Worm (Caenorhabditis elegans) whole organism, young adult: ENCODE data around the gene oac-50.

Experiments used
- F22D6.2 ChIP-seq: sonication (generic microtip); optimal IDR thresholded peaks from 2 replicates; lab custom pipeline; 2016; ENCODE audit warnings: mild to moderate bottlenecking, missing genetic modification characterization, missing compliant biosample characterization
- F23B12.7 ChIP-seq: sonication (generic microtip); optimal IDR thresholded peaks from 2 replicates; lab custom pipeline; 2017; ENCODE audit warnings: missing genetic modification characterization, mild to moderate bottlenecking, missing compliant biosample characterization, antibody characterized with exemption, moderate library complexity; ENCODE audit not compliant: insufficient read depth
- F37B4.10 ChIP-seq: fragments of 200-800 bp; sonication (Bioruptor generic); IDR thresholded peaks from 2 replicates; pipeline ENCODE4 v1.3.6; 2022; ENCODE audit warnings: missing genetic modification characterization, missing compliant biosample characterization
- F39B2.1 ChIP-seq: fragments of 200-800 bp; sonication (Bioruptor generic); IDR thresholded peaks from 2 replicates; pipeline ENCODE4 v1.3.6; 2022; ENCODE audit warnings: missing genetic modification reagents, missing genetic modification characterization, missing compliant biosample characterization
- F52B5.7 ChIP-seq: sonication (generic microtip); optimal IDR thresholded peaks from 2 replicates; lab custom pipeline; 2016; ENCODE audit warnings: mild to moderate bottlenecking, missing genetic modification characterization, missing compliant biosample characterization
- Y53F4B.3 ChIP-seq: fragments of 200-800 bp; sonication (Bioruptor generic); IDR thresholded peaks from 2 replicates; pipeline ENCODE4 v1.3.6; 2022; ENCODE audit warnings: missing genetic modification reagents, missing genetic modification characterization, missing compliant biosample characterization
- Y53G8AR.9 ChIP-seq: fragments of 200-800 bp; sonication (Bioruptor generic); conservative IDR thresholded peaks from 2 replicates; pipeline ENCODE4 v1.3.6; 2022; ENCODE audit warnings: missing genetic modification reagents, missing genetic modification characterization, missing compliant biosample characterization
- Y56A3A.18 ChIP-seq: fragments of 200-800 bp; sonication (Bioruptor generic); IDR thresholded peaks from 2 replicates; pipeline ENCODE4 v1.3.6; 2022; ENCODE audit warnings: missing genetic modification reagents, missing genetic modification characterization, missing compliant biosample characterization
- Y95B8A.8 ChIP-seq: fragments of 200-800 bp; sonication (Bioruptor generic); IDR thresholded peaks from 2 replicates; pipeline ENCODE4 v1.3.6; 2022; ENCODE audit warnings: missing genetic modification reagents, missing genetic modification characterization, missing compliant biosample characterization
- akir-1 ChIP-seq: fragments of 200-800 bp; sonication (Bioruptor generic); optimal IDR thresholded peaks from 2 replicates; lab custom pipeline; 2018; ENCODE audit warnings: mild to moderate bottlenecking, missing genetic modification characterization, moderate library complexity, missing compliant biosample characterization
- aptf-3 ChIP-seq: fragments of 200-800 bp; sonication (Bioruptor generic); IDR thresholded peaks from 2 replicates; pipeline ENCODE4 v1.3.6; 2022; ENCODE audit warnings: missing genetic modification characterization, missing compliant biosample characterization
- attf-6 ChIP-seq: fragments of 200-800 bp; sonication (Bioruptor generic); IDR thresholded peaks from 2 replicates; pipeline ENCODE4 v1.3.6; 2022; ENCODE audit warnings: missing genetic modification reagents, missing genetic modification characterization, missing compliant biosample characterization
- bed-1 ChIP-seq: fragments of 200-800 bp; sonication (Bioruptor generic); IDR thresholded peaks from 2 replicates; pipeline ENCODE4 v1.3.6; 2022; ENCODE audit warnings: missing genetic modification reagents, missing genetic modification characterization, missing compliant biosample characterization
- cebp-1 ChIP-seq, 2 experiments: fragments of 200-800 bp in 1 of 2; sonication (Bioruptor generic) in 1 of 2; sonication (generic microtip) in 1 of 2; IDR thresholded peaks in 1 of 2; optimal IDR thresholded peaks in 1 of 2; 2 replicates each; pipeline versions ENCODE4 v1.3.6 to Lab custom; 2017 to 2022; ENCODE audit warnings: missing compliant biosample characterization in 2 of 2, missing genetic modification characterization in 2 of 2, mild to moderate bottlenecking in 1 of 2, missing genetic modification reagents in 1 of 2, moderate library complexity in 1 of 2
- ceh-100 ChIP-seq: fragments of 200-800 bp; sonication (Bioruptor generic); IDR thresholded peaks from 2 replicates; pipeline ENCODE4 v1.3.6; 2022; ENCODE audit warnings: missing genetic modification reagents, missing genetic modification characterization, missing compliant biosample characterization
- ceh-40 ChIP-seq: fragments of 200-800 bp; sonication (Bioruptor generic); IDR thresholded peaks from 2 replicates; pipeline ENCODE4 v1.3.6; 2022; ENCODE audit warnings: missing genetic modification characterization, missing compliant biosample characterization
- die-1 ChIP-seq: sonication (generic microtip); optimal IDR thresholded peaks from 2 replicates; lab custom pipeline; 2016; ENCODE audit warnings: missing genotype, mild to moderate bottlenecking, missing genetic modification characterization, missing compliant biosample characterization
- dox-1 ChIP-seq: fragments of 200-800 bp; sonication (Bioruptor generic); IDR thresholded peaks from 2 replicates; pipeline ENCODE4 v1.3.6; 2022; ENCODE audit warnings: missing genetic modification reagents, missing genetic modification characterization, missing compliant biosample characterization
- hsf-1 ChIP-seq: fragments of 200-800 bp; sonication (Bioruptor generic); IDR thresholded peaks from 2 replicates; pipeline ENCODE4 v1.3.6; 2022; ENCODE audit warnings: missing genetic modification reagents, missing genetic modification characterization, missing compliant biosample characterization
- lin-26 ChIP-seq: fragments of 200-800 bp; sonication (Bioruptor generic); IDR thresholded peaks from 2 replicates; pipeline ENCODE4 v1.3.6; 2022; ENCODE audit warnings: missing genetic modification reagents, missing genetic modification characterization, missing compliant biosample characterization
- lin-40 ChIP-seq: sonication (generic microtip); optimal IDR thresholded peaks from 2 replicates; lab custom pipeline; 2016; ENCODE audit warnings: missing genetic modification characterization, mild to moderate bottlenecking, missing compliant biosample characterization, missing genotype, missing genetic modification reagents
- madf-10 ChIP-seq: sonication (generic microtip); optimal IDR thresholded peaks from 2 replicates; lab custom pipeline; 2016; ENCODE audit warnings: mild to moderate bottlenecking, missing genetic modification characterization, missing compliant biosample characterization
- mel-28 ChIP-seq: sonication (generic microtip); optimal IDR thresholded peaks from 2 replicates; lab custom pipeline; 2016; ENCODE audit warnings: borderline replicate concordance, mild to moderate bottlenecking, missing genetic modification characterization, missing compliant biosample characterization
- mxl-1 ChIP-seq: sonication (generic microtip); optimal IDR thresholded peaks from 2 replicates; lab custom pipeline; 2016; ENCODE audit warnings: missing genetic modification characterization, missing compliant biosample characterization
- rec-8 ChIP-seq, 2 experiments: sonication (generic microtip); optimal IDR thresholded peaks; 2 replicates each; lab custom pipeline; 2016; ENCODE audit warnings: mild to moderate bottlenecking in 2 of 2, missing genetic modification characterization in 2 of 2, missing genetic modification reagents in 2 of 2, missing genotype in 2 of 2, missing biosample characterization in 1 of 2, missing compliant biosample characterization in 1 of 2, moderate library complexity in 1 of 2
- repo-1 ChIP-seq: sonication (generic microtip); optimal IDR thresholded peaks from 2 replicates; lab custom pipeline; 2017; ENCODE audit warnings: mild to moderate bottlenecking, missing genetic modification characterization, missing compliant biosample characterization
- rpc-1 ChIP-seq, 2 experiments: fragments of 150-350 bp in 1 of 2; sonication (generic microtip) in 1 of 2; optimal IDR thresholded peaks; 2 replicates each; lab custom pipeline; 2014 to 2018; ENCODE audit warnings: missing biosample characterization in 1 of 2, missing genetic modification characterization in 1 of 2, missing genetic modification reagents in 1 of 2, missing genotype in 1 of 2
- snpc-1.1 ChIP-seq: sonication (generic microtip); optimal IDR thresholded peaks from 2 replicates; lab custom pipeline; 2017; ENCODE audit warnings: missing genetic modification characterization, mild to moderate bottlenecking, missing compliant biosample characterization, antibody characterized with exemption, moderate library complexity, missing genotype, missing genetic modification reagents; ENCODE audit not compliant: insufficient read depth
- sptf-2 ChIP-seq: fragments of 200-800 bp; sonication (Bioruptor generic); optimal IDR thresholded peaks from 2 replicates; lab custom pipeline; 2018; ENCODE audit warnings: mild to moderate bottlenecking, missing genetic modification characterization, missing compliant biosample characterization
- tlf-1 ChIP-seq: fragments of 200-800 bp; sonication (Bioruptor generic); optimal IDR thresholded peaks from 2 replicates; lab custom pipeline; 2018; ENCODE audit warnings: mild to moderate bottlenecking, missing genetic modification characterization, missing compliant biosample characterization
- ztf-18 ChIP-seq: sonication (generic microtip); optimal IDR thresholded peaks from 2 replicates; lab custom pipeline; 2016; ENCODE audit warnings: missing genotype, mild to moderate bottlenecking, missing genetic modification characterization, missing compliant biosample characterization
- ztf-22 ChIP-seq: fragments of 200-800 bp; sonication (Bioruptor generic); optimal IDR thresholded peaks from 2 replicates; lab custom pipeline; 2018; ENCODE audit warnings: mild to moderate bottlenecking, missing genetic modification characterization, moderate library complexity, missing compliant biosample characterization
- ztf-3 ChIP-seq: fragments of 200-800 bp; sonication (Bioruptor generic); optimal IDR thresholded peaks from 2 replicates; lab custom pipeline; 2018; ENCODE audit warnings: mild to moderate bottlenecking, missing genetic modification characterization, missing compliant biosample characterization

oac-50 gene

DNA sequence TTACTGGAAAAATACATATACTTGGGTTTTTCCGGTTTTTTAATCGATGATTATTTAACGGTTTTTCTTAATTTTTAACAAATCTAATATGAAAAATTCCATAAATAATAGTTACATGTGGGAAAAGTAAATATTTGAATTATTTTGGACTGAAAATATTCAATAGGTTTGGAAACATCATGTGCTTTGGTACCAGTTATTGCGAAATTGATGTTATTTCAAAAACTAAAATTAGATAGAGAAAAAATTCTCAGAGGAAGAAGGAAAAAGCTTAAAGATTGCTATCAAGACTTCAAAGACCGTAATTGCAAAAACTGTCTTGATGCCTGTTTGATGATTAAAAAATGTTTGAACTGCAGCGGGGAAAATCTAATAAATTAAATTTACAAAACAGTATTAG lies 8.3 kb downstream of the oac-50 start:
- TF ChIP-seq cebp-1 (GFP tag; IDR thresholded peaks at IDR 0.05; lab: Robert Waterston, UW) (no peak), cebp-1 (tag; optimal IDR thresholded peaks at IDR 0.05; lab: Kevin White, UChicago) (peak; percentile 76), F22D6.2 (tag; lab: Kevin White, UChicago) (no peak), snpc-1.1 (tag; lab: Kevin White, UChicago) (no peak), ztf-3 (GFP tag; lab: Kevin White, UChicago) (no peak), attf-6 (GFP tag; lab: Robert Waterston, UW) (no peak)
- TF ChIP-seq, all 124 proteins: peak for 1

DNA sequence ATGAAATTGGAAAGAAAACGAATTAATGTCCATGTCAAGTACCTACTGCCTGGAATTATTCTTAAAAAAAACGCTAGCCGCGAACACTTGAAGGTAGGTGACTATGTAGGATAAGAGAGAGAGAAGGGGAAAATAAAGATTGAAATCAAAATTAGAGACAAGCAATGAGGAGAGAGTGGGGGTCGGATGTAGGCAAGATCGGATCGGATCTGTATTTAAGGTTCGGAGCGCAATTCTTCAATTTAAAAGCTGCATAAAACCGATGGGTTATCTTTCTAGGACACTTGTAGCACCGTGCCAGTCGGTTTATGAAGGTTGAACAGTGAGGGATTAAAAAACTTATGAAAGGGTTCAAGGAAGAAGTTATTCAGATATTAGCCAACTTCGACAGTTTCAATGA lies 10.2 kb downstream of the oac-50 start:
- TF ChIP-seq Y53F4B.3 (no peak), F39B2.1 (GFP tag; lab: Robert Waterston, UW) (no peak), bed-1 (no peak), die-1 (no peak), repo-1 (tag; lab: Kevin White, UChicago) (no peak), ceh-100 (GFP tag; lab: Robert Waterston, UW) (no peak), F37B4.10 (GFP tag; lab: Robert Waterston, UW) (no peak), dox-1 (GFP tag; lab: Robert Waterston, UW) (no peak), F52B5.7 (tag; lab: Kevin White, UChicago) (no peak), rpc-1 (optimal IDR thresholded peaks at IDR 0.05; lab: Kevin White, UChicago) (no peak), rpc-1 (tag; optimal IDR thresholded peaks at IDR 0.05; lab: Kevin White, UChicago) (no peak), Y95B8A.8 (GFP tag; lab: Robert Waterston, UW) (no peak), F23B12.7 (tag; lab: Kevin White, UChicago) (no peak), madf-10 (tag; lab: Kevin White, UChicago) (no peak), Y53G8AR.9 (GFP tag; lab: Robert Waterston, UW) (no peak), Y56A3A.18 (GFP tag; lab: Robert Waterston, UW) (no peak), rec-8 (tag; optimal IDR thresholded peaks at IDR 0.05; lab: Kevin White, UChicago) (no peak)
- TF ChIP-seq, all 124 proteins: peak for 0

DNA sequence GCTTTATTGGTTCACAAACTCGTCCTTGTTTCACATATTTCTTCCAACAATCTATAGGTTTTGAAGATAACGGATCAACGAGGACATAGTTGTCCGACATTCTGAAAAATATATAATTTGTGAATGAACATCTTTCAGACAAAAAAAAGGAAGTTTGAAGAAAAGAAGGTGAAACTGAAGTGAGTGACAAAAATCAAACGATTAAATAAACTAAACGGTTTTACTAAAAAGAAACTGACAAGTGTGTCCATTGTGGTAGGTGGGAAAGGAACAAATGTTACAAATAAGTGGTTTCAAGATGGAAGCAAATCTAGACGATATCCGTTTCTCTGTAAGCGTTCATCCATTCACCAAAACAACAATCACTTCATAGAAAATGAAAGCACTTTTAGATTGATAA lies 11.0 kb downstream of the oac-50 start, which contains the start of gene C25E10.12:
C25E10.12 (minus strand) TSS at position 101 of the 400 bp plus-strand sequence.
- TF ChIP-seq ceh-100 (GFP tag; lab: Robert Waterston, UW) = no peak

DNA sequence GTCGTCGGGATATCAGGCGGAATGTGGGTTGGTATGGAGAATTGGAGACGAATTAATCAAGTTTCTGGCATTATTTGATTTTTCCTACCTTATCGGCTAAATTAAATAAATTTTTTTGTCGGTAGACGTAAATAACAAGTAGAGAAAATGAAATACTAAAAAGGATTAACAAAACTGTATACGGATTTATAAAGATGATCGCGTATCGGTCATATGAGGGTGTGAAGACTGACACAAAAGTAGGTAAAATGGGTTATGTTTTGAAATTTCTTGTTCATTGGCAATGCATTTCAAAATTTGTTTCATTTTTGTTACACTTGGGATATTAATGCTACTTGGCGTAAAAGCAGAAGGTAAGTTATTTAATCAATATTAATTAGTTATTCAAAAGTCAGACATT lies 13.9 kb downstream of the oac-50 start, which contains the start of the genes C25E10.16 and C25E10.13:
C25E10.16 (minus strand) TSS at position 101 of the 400 bp plus-strand sequence.
C25E10.13 (plus strand) TSS at position 256 of the 400 bp plus-strand sequence.
- TF ChIP-seq rec-8 (tag; optimal IDR thresholded peaks at IDR 0.05; lab: Kevin White, UChicago) (no peak), ceh-100 (GFP tag; lab: Robert Waterston, UW) (no peak), ztf-22 (GFP tag; lab: Kevin White, UChicago) (no peak), hsf-1 (GFP tag; lab: Robert Waterston, UW) (no peak), sptf-2 (GFP tag; lab: Kevin White, UChicago) (no peak), mel-28 (no peak), lin-26 (GFP tag; lab: Robert Waterston, UW) (no peak), aptf-3 (GFP tag; lab: Robert Waterston, UW) (no peak), mxl-1 (tag; lab: Kevin White, UChicago) (no peak), lin-40 (tag; lab: Kevin White, UChicago) (no peak), tlf-1 (no peak), akir-1 (GFP tag; lab: Kevin White, UChicago) (no peak), rpc-1 (optimal IDR thresholded peaks at IDR 0.05; lab: Kevin White, UChicago) (no peak), rpc-1 (tag; optimal IDR thresholded peaks at IDR 0.05; lab: Kevin White, UChicago) (no peak), ztf-18 (tag; lab: Kevin White, UChicago) (no peak), ceh-40 (GFP tag; lab: Robert Waterston, UW) (no peak)
